Worm (Caenorhabditis elegans): ENCODE results near the gene atp-5.
"Not testable (repeated sequence)": the region's sequence is repeated elsewhere in the genome, so short reads cannot be mapped to it uniquely, and the experiment has no call there.

Gene atp-5

ce11 chrV:11113041-11113574 lies 10.6 kb downstream of the atp-5 start, which contains the start of gene erfa-3:
erfa-3 (minus strand) TSS chrV:11113091.
- TF ChIP-seq ztf-29 (GFP tag; IDR thresholded peaks at IDR 0.05) (peak; percentile 72; the same call in 1 of the 2 replicates), klf-2 (GFP tag; conservative IDR thresholded peaks at IDR 0.05) (peak; percentile 40; the same call in 1 of the 2 replicates), cog-1 (tag; optimal IDR thresholded peaks at IDR 0.05) (peak; percentile 58), ref-1 (GFP tag; conservative IDR thresholded peaks at IDR 0.05) (0 out of 2 replicates have a peak, but pooled peaks have one; percentile 14), flt-1 (GFP tag; IDR thresholded peaks at IDR 0.05) (no peak; the same call in none of the 2 replicates), tab-1 (GFP tag; IDR thresholded peaks at IDR 0.05) (no peak; the same call in 1 of the 2 replicates), ztf-23 (GFP tag; IDR thresholded peaks at IDR 0.05) (peak; percentile 88), med-1 (GFP tag; optimal IDR thresholded peaks at IDR 0.05; ENCODE audit: insufficient read depth) (peak; percentile 91), T22C8.4 (GFP tag; IDR thresholded peaks at IDR 0.05) (peak; percentile 66)

ce11 chrV:11109647-11110046 lies 14.0 kb downstream of the atp-5 start, which contains the start of gene Y42A5A.5:
Y42A5A.5 (minus strand) TSS chrV:11109747.
- TF ChIP-seq ztf-23 (GFP tag; IDR thresholded peaks at IDR 0.05); ref-1 (GFP tag; conservative IDR thresholded peaks at IDR 0.05); ztf-29 (GFP tag; IDR thresholded peaks at IDR 0.05): not testable (repeated sequence)

ce11 chrV:11104408-11104807 lies 19.3 kb downstream of the atp-5 start:
- TF ChIP-seq tab-1 (GFP tag; IDR thresholded peaks at IDR 0.05): no peak
- no peak for TF ChIP-seq flt-1 (GFP tag; IDR thresholded peaks at IDR 0.05)
- TF ChIP-seq T22C8.4 (GFP tag; IDR thresholded peaks at IDR 0.05): no peak
- no peak for TF ChIP-seq ztf-29 (GFP tag; IDR thresholded peaks at IDR 0.05)
- no peak for TF ChIP-seq cog-1 (tag; optimal IDR thresholded peaks at IDR 0.05)

ce11 chrV:11098599-11098998 lies 25.1 kb downstream of the atp-5 start, which contains the start of gene cdkl-1:
cdkl-1 (plus strand) TSS chrV:11098899.
- TF ChIP-seq ref-1 (GFP tag; conservative IDR thresholded peaks at IDR 0.05) (no peak), ztf-23 (GFP tag; IDR thresholded peaks at IDR 0.05) (no peak), med-1 (GFP tag; optimal IDR thresholded peaks at IDR 0.05; ENCODE audit: insufficient read depth) (no peak), ztf-29 (GFP tag; IDR thresholded peaks at IDR 0.05) (no peak), flt-1 (GFP tag; IDR thresholded peaks at IDR 0.05) (no peak), klf-2 (GFP tag; conservative IDR thresholded peaks at IDR 0.05) (no peak), cog-1 (tag; optimal IDR thresholded peaks at IDR 0.05) (no peak), T22C8.4 (GFP tag; IDR thresholded peaks at IDR 0.05) (no peak), tab-1 (GFP tag; IDR thresholded peaks at IDR 0.05) (no peak)

ce11 chrV:11095873-11096272 lies 27.8 kb downstream of the atp-5 start, which contains the start of gene Y42A5A.3:
Y42A5A.3 (minus strand) TSS chrV:11095973.
- TF ChIP-seq flt-1 (GFP tag; IDR thresholded peaks at IDR 0.05) (no peak), klf-2 (GFP tag; conservative IDR thresholded peaks at IDR 0.05) (no peak), med-1 (GFP tag; optimal IDR thresholded peaks at IDR 0.05; ENCODE audit: insufficient read depth) (no peak), cog-1 (tag; optimal IDR thresholded peaks at IDR 0.05) (no peak), ztf-23 (GFP tag; IDR thresholded peaks at IDR 0.05) (no peak), tab-1 (GFP tag; IDR thresholded peaks at IDR 0.05) (no peak), ref-1 (GFP tag; conservative IDR thresholded peaks at IDR 0.05) (no peak)

ce11 chrV:11094698-11095097 lies 29.0 kb downstream of the atp-5 start:
- no peak for TF ChIP-seq ztf-23 (GFP tag; IDR thresholded peaks at IDR 0.05)
- no peak for TF ChIP-seq T22C8.4 (GFP tag; IDR thresholded peaks at IDR 0.05)
- no peak for TF ChIP-seq klf-2 (GFP tag; conservative IDR thresholded peaks at IDR 0.05)
- no peak for TF ChIP-seq ref-1 (GFP tag; conservative IDR thresholded peaks at IDR 0.05)
- TF ChIP-seq flt-1 (GFP tag; IDR thresholded peaks at IDR 0.05): no peak

ce11 chrV:11093163-11094091 lies 30.2 kb downstream of the atp-5 start, which contains the start of gene lact-8:
lact-8 (minus strand) TSS chrV:11093607.
- TF ChIP-seq ztf-29 (GFP tag; IDR thresholded peaks at IDR 0.05) (no peak), cog-1 (tag; optimal IDR thresholded peaks at IDR 0.05) (no peak), klf-2 (GFP tag; conservative IDR thresholded peaks at IDR 0.05) (no peak), flt-1 (GFP tag; IDR thresholded peaks at IDR 0.05) (no peak), ztf-23 (GFP tag; IDR thresholded peaks at IDR 0.05) (no peak), T22C8.4 (GFP tag; IDR thresholded peaks at IDR 0.05) (no peak), med-1 (GFP tag; optimal IDR thresholded peaks at IDR 0.05; ENCODE audit: insufficient read depth) (no peak), ref-1 (GFP tag; conservative IDR thresholded peaks at IDR 0.05) (no peak), tab-1 (GFP tag; IDR thresholded peaks at IDR 0.05) (no peak)

ce11 chrV:11087519-11087998 lies 36.1 kb downstream of the atp-5 start, which contains the start of gene Y42A5A.1:
Y42A5A.1 (plus strand) TSS chrV:11087948.
- no peak for TF ChIP-seq ref-1 (GFP tag; conservative IDR thresholded peaks at IDR 0.05)
- no peak for TF ChIP-seq klf-2 (GFP tag; conservative IDR thresholded peaks at IDR 0.05)
- no peak for TF ChIP-seq flt-1 (GFP tag; IDR thresholded peaks at IDR 0.05)
- no peak for TF ChIP-seq ztf-23 (GFP tag; IDR thresholded peaks at IDR 0.05)
- TF ChIP-seq cog-1 (tag; optimal IDR thresholded peaks at IDR 0.05): no peak
- no peak for TF ChIP-seq med-1 (GFP tag; optimal IDR thresholded peaks at IDR 0.05; ENCODE audit: insufficient read depth)
- no peak for TF ChIP-seq ztf-29 (GFP tag; IDR thresholded peaks at IDR 0.05)
- TF ChIP-seq tab-1 (GFP tag; IDR thresholded peaks at IDR 0.05): no peak
- no peak for TF ChIP-seq T22C8.4 (GFP tag; IDR thresholded peaks at IDR 0.05)

ce11 chrV:11087119-11087518 lies 36.5 kb downstream of the atp-5 start:
- no peak for TF ChIP-seq ref-1 (GFP tag; conservative IDR thresholded peaks at IDR 0.05)
- no peak for TF ChIP-seq med-1 (GFP tag; optimal IDR thresholded peaks at IDR 0.05; ENCODE audit: insufficient read depth)
- TF ChIP-seq cog-1 (tag; optimal IDR thresholded peaks at IDR 0.05): no peak
- TF ChIP-seq tab-1 (GFP tag; IDR thresholded peaks at IDR 0.05): no peak
- no peak for TF ChIP-seq T22C8.4 (GFP tag; IDR thresholded peaks at IDR 0.05)
- no peak for TF ChIP-seq flt-1 (GFP tag; IDR thresholded peaks at IDR 0.05)
- no peak for TF ChIP-seq ztf-23 (GFP tag; IDR thresholded peaks at IDR 0.05)

All from whole organism, midembryonic.